Fruit fly (Drosophila melanogaster): ENCODE results near the gene mei-218.

Gene mei-218

dm6 chrX:17123545-17124203, 19.1 kb downstream of the mei-218 start:
- TF ChIP-seq CG8478 (optimal IDR thresholded peaks at IDR 0.05) (no peak), CTCF (optimal IDR thresholded peaks at IDR 0.05) (no peak)

- TF ChIP-seq CG8478 (optimal IDR thresholded peaks at IDR 0.05) (no peak), CTCF (optimal IDR thresholded peaks at IDR 0.05) (no peak)
Measured at dm6 chrX:17122425-17123094, 20.2 kb downstream of the mei-218 start.

- no peak for TF ChIP-seq CTCF (optimal IDR thresholded peaks at IDR 0.05)
- TF ChIP-seq CG8478 (optimal IDR thresholded peaks at IDR 0.05), result no peak
Measured at dm6 chrX:17121600-17121999, 21.2 kb downstream of the mei-218 start.

dm6 chrX:17113324-17113723, 29.5 kb downstream of the mei-218 start:
- no peak for TF ChIP-seq CTCF (optimal IDR thresholded peaks at IDR 0.05)
- no peak for TF ChIP-seq CG8478 (optimal IDR thresholded peaks at IDR 0.05)

dm6 chrX:17111958-17112953, 30.5 kb downstream of the mei-218 start:
- TF ChIP-seq CTCF (optimal IDR thresholded peaks at IDR 0.05) (no peak), CG8478 (optimal IDR thresholded peaks at IDR 0.05) (no peak)

- TF ChIP-seq CG8478 (optimal IDR thresholded peaks at IDR 0.05) (no peak), CTCF (optimal IDR thresholded peaks at IDR 0.05) (no peak)
Measured at dm6 chrX:17111274-17111673, 31.5 kb downstream of the mei-218 start.

dm6 chrX:17110556-17111177, 32.1 kb downstream of the mei-218 start:
- TF ChIP-seq CG8478 (optimal IDR thresholded peaks at IDR 0.05) (no peak), CTCF (optimal IDR thresholded peaks at IDR 0.05) (no peak)

dm6 chrX:17109673-17110072, 33.1 kb downstream of the mei-218 start:
- TF ChIP-seq CG8478 (optimal IDR thresholded peaks at IDR 0.05), result no peak
- TF ChIP-seq CTCF (optimal IDR thresholded peaks at IDR 0.05), result no peak

dm6 chrX:17108000-17108399, 34.8 kb downstream of the mei-218 start:
- TF ChIP-seq CTCF (optimal IDR thresholded peaks at IDR 0.05), result no peak
- no peak for TF ChIP-seq CG8478 (optimal IDR thresholded peaks at IDR 0.05)

dm6 chrX:17107401-17107916, 35.3 kb downstream of the mei-218 start, which contains the start of gene CG5004:
Gene CG5004 (plus strand): TSS chrX:17107582.
- TF ChIP-seq CTCF (optimal IDR thresholded peaks at IDR 0.05) (no peak), CG8478 (optimal IDR thresholded peaks at IDR 0.05) (no peak)

- TF ChIP-seq CTCF (optimal IDR thresholded peaks at IDR 0.05), result no peak
- no peak for TF ChIP-seq CG8478 (optimal IDR thresholded peaks at IDR 0.05)
Measured at dm6 chrX:17106153-17106700, 36.6 kb downstream of the mei-218 start.

- TF ChIP-seq CTCF (optimal IDR thresholded peaks at IDR 0.05), result no peak
Measured at dm6 chrX:17105707-17106106, 37.1 kb downstream of the mei-218 start, which contains the start of gene Arpc3B. Gene Arpc3B (minus strand): TSS chrX:17105852.

dm6 chrX:17093900-17094446, 48.8 kb downstream of the mei-218 start:
- TF ChIP-seq CTCF (optimal IDR thresholded peaks at IDR 0.05), result no peak
- no peak for TF ChIP-seq CG8478 (optimal IDR thresholded peaks at IDR 0.05)

dm6 chrX:17093431-17093830, 49.4 kb downstream of the mei-218 start:
- TF ChIP-seq CG8478 (optimal IDR thresholded peaks at IDR 0.05) (no peak), CTCF (optimal IDR thresholded peaks at IDR 0.05) (no peak)

Measured in S2 (cell line).